Fruit fly (Drosophila melanogaster): Measurements from ENCODE around the gene CG6770.
A peak's percentile ranks its signal among the peaks of the same experiment; 100 is the strongest.

CG6770 gene

dm6 chr2L:12005436-12006396 is 40.2 kb downstream of the CG6770 start (continued):
- TF ChIP-seq CG15514 (GFP tag; optimal IDR thresholded peaks at IDR 0.05) (no peak), Lim3 (GFP tag; IDR thresholded peaks at IDR 0.05) (no peak), CG2712 (tag; optimal IDR thresholded peaks at IDR 0.05) (no peak), PHDP (tag; optimal IDR thresholded peaks at IDR 0.05) (no peak), zf30C (GFP tag; optimal IDR thresholded peaks at IDR 0.05) (no peak), Dp (GFP tag; optimal IDR thresholded peaks at IDR 0.05) (peak; percentile 13), Sry-β (GFP tag; optimal IDR thresholded peaks at IDR 0.05) (no peak), wdn (GFP tag; IDR thresholded peaks at IDR 0.05) (no peak), Dref (GFP tag; IDR thresholded peaks at IDR 0.05) (no peak), CG17568 (GFP tag; optimal IDR thresholded peaks at IDR 0.05) (no peak), CG3163 (GFP tag; optimal IDR thresholded peaks at IDR 0.05) (no peak), CG4617 (GFP tag; optimal IDR thresholded peaks at IDR 0.05; ENCODE audit: borderline replicate concordance) (no peak), CG2129 (GFP tag; IDR thresholded peaks at IDR 0.05; ENCODE audit: partially characterized antibody) (no peak), CG31388 (GFP tag; optimal IDR thresholded peaks at IDR 0.05) (no peak), HmgZ (tag; optimal IDR thresholded peaks at IDR 0.05) (peak; percentile 51), wek (GFP tag; optimal IDR thresholded peaks at IDR 0.05) (no peak), E2f1 (GFP tag; IDR thresholded peaks at IDR 0.05) (no peak), YL-1 (GFP tag; optimal IDR thresholded peaks at IDR 0.05) (no peak), CG12659 (GFP tag; optimal IDR thresholded peaks at IDR 0.05) (no peak), CG30403 (GFP tag; optimal IDR thresholded peaks at IDR 0.05) (no peak), Trl (optimal IDR thresholded peaks at IDR 0.05) (no peak), Trl (GFP tag; optimal IDR thresholded peaks at IDR 0.05) (no peak), C15 (GFP tag; IDR thresholded peaks at IDR 0.05) (no peak), CG9437 (GFP tag; optimal IDR thresholded peaks at IDR 0.05) (no peak), fd102C (GFP tag; optimal IDR thresholded peaks at IDR 0.05) (no peak), B-H1 (GFP tag; IDR thresholded peaks at IDR 0.05) (no peak), CG10462 (GFP tag; optimal IDR thresholded peaks at IDR 0.05) (no peak), CoRest (tag; optimal IDR thresholded peaks at IDR 0.05) (no peak), CG10543 (GFP tag; optimal IDR thresholded peaks at IDR 0.05) (peak; percentile 98), psq (GFP tag; optimal IDR thresholded peaks at IDR 0.05) (no peak), corto (GFP tag; optimal IDR thresholded peaks at IDR 0.05) (no peak), CG8944 (GFP tag; optimal IDR thresholded peaks at IDR 0.05) (no peak), tio (GFP tag; optimal IDR thresholded peaks at IDR 0.05) (no peak), CG6765 (GFP tag; optimal IDR thresholded peaks at IDR 0.05) (no peak), CkIIα-i1 (GFP tag; IDR thresholded peaks at IDR 0.05) (no peak), CG15601 (tag; optimal IDR thresholded peaks at IDR 0.05) (peak; percentile 21), H2.0 (GFP tag; IDR thresholded peaks at IDR 0.05) (no peak), gce (GFP tag; IDR thresholded peaks at IDR 0.05) (no peak), slp2 (GFP tag; optimal IDR thresholded peaks at IDR 0.05) (no peak), ssp (GFP tag; IDR thresholded peaks at IDR 0.05) (no peak), schlank (tag; optimal IDR thresholded peaks at IDR 0.05) (no peak), CG12391 (tag; optimal IDR thresholded peaks at IDR 0.05) (no peak), en (GFP tag; optimal IDR thresholded peaks at IDR 0.05) (no peak), scrt (GFP tag; optimal IDR thresholded peaks at IDR 0.05) (no peak), dmrt11E (tag; optimal IDR thresholded peaks at IDR 0.05) (no peak), fru (optimal IDR thresholded peaks at IDR 0.05) (no peak), CG10209 (GFP tag; optimal IDR thresholded peaks at IDR 0.05) (no peak), CG8089 (GFP tag; optimal IDR thresholded peaks at IDR 0.05) (no peak), unc-4 (GFP tag; IDR thresholded peaks at IDR 0.05; ENCODE audit: partially characterized antibody) (no peak), CG31365 (tag; optimal IDR thresholded peaks at IDR 0.05) (no peak)
